Worm (Caenorhabditis elegans): Measurements from ENCODE around the gene sra-38.

sra-38 gene

ce11 chrX:13876860-13877259 is 23.1 kb downstream of the sra-38 start (continued):
- TF ChIP-seq B0019.2 (GFP tag; conservative IDR thresholded peaks at IDR 0.05) (no peak), attf-3 (GFP tag; conservative IDR thresholded peaks at IDR 0.05) (no peak)

DNA sequence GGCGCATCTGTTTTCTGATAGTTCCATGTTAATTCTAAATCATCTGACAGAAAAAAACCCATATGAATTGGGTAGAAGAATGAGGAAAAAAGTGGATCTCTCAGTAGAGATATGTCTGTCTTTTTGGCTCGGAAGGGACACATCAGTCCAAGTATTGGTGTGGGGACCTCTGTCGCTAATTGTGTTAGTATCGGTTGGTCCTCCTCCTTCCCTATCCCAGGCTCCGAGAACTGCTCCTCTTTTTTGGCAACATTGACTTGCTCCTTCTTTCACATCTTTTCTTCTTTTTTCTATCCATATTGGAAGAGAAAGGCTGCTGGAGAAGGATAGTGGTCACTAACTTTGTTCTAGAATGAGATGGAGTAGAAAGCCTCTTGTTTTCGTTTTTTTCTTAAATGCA is 24.0 kb downstream of the sra-38 start:
- TF ChIP-seq mel-28 (tag; optimal IDR thresholded peaks at IDR 0.05; ENCODE audit: borderline replicate concordance) (no peak), dox-1 (GFP tag; IDR thresholded peaks at IDR 0.05) (no peak), F10E7.11 (tag; optimal IDR thresholded peaks at IDR 0.05) (no peak), ceh-91 (GFP tag; IDR thresholded peaks at IDR 0.05) (no peak), B0336.3 (GFP tag; IDR thresholded peaks at IDR 0.05) (no peak), lin-40 (tag; optimal IDR thresholded peaks at IDR 0.05) (no peak), Y95B8A.8 (GFP tag; IDR thresholded peaks at IDR 0.05) (no peak), C06A6.2 (GFP tag; conservative IDR thresholded peaks at IDR 0.05) (no peak), athp-1 (tag; optimal IDR thresholded peaks at IDR 0.05) (no peak), B0261.1 (tag; optimal IDR thresholded peaks at IDR 0.05) (no peak), hmg-1.2 (GFP tag; IDR thresholded peaks at IDR 0.05) (no peak), hsf-1 (GFP tag; IDR thresholded peaks at IDR 0.05) (no peak), aptf-3 (GFP tag; IDR thresholded peaks at IDR 0.05) (no peak), xnd-1 (tag; optimal IDR thresholded peaks at IDR 0.05) (no peak), hmg-20 (GFP tag; IDR thresholded peaks at IDR 0.05) (no peak), ceh-27 (GFP tag; optimal IDR thresholded peaks at IDR 0.05) (no peak), bed-1 (GFP tag; IDR thresholded peaks at IDR 0.05) (no peak)

DNA sequence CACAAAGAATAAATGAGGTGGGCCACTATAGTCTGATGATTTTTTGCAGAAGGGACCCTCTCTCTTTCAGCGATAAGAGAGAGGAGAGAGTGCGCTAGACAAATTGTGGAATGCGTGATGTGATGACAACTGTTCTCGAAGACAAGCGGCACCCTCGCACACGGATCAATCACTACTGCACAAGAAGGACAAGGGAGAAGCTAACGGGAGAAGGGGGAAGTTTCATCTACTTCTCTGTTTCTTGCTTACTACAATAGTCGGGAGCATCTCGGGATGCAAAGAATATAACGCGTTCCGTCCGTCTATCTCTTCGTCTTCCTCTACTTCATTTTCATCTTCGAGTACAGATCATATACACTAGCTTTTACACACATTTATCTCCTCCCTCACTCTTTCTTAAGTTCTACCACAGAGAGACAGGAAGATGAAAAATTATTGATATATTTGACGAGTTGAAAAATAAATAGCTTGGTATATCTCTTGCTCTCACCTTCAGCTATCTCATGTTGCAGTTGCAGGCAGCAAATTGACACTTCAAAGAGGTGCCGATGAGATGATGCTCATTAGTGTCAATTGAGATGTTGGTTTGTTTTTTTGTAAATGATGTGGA is 26.5 kb downstream of the sra-38 start:
- TF ChIP-seq lir-1 (GFP tag; conservative IDR thresholded peaks at IDR 0.05), result no peak
- TF ChIP-seq hmg-20 (GFP tag; IDR thresholded peaks at IDR 0.05), result no peak
- TF ChIP-seq let-526 (GFP tag; IDR thresholded peaks at IDR 0.05), result no peak
- no peak for TF ChIP-seq hrde-1 (tag; optimal IDR thresholded peaks at IDR 0.05; ENCODE audit: borderline replicate concordance)
- no peak for TF ChIP-seq ama-1 (optimal IDR thresholded peaks at IDR 0.05)
- no peak for TF ChIP-seq ama-1 (GFP tag; optimal IDR thresholded peaks at IDR 0.05)
- TF ChIP-seq ztf-25 (GFP tag; IDR thresholded peaks at IDR 0.05), result no peak
- no peak for TF ChIP-seq F57A8.1 (GFP tag; optimal IDR thresholded peaks at IDR 0.05)
- TF ChIP-seq B0035.1 (tag; optimal IDR thresholded peaks at IDR 0.05), result no peak
- no peak for TF ChIP-seq mel-28 (tag; optimal IDR thresholded peaks at IDR 0.05; ENCODE audit: borderline replicate concordance)
- no peak for TF ChIP-seq mes-4 (tag; optimal IDR thresholded peaks at IDR 0.05)
- no peak for TF ChIP-seq pbrm-1 (GFP tag; IDR thresholded peaks at IDR 0.05)
- TF ChIP-seq hmg-1.2 (GFP tag; IDR thresholded peaks at IDR 0.05), result no peak

DNA sequence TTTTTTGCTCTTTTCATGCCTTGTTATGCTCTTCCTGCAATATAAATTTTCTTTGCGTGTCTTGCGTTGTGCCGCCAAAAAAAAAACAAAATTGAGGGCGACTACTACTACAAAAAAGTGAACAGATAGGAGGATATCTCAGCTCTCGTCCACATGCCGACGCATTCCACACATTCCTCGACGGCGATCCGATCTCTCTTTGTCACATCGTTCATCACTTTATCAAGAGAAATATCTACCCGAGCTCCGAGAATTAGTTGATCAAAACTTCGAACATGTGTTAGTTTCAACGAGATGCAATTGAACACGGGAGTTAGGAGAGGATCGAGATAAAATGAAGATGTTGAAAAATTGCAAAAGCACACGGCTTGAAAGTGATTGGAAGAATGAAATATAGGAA is 28.8 kb downstream of the sra-38 start:
- TF ChIP-seq ztf-28 (GFP tag; IDR thresholded peaks at IDR 0.05) (no peak), ceh-79 (tag; optimal IDR thresholded peaks at IDR 0.05) (no peak), C17E4.6 (GFP tag; IDR thresholded peaks at IDR 0.05) (no peak), akir-1 (GFP tag; optimal IDR thresholded peaks at IDR 0.05) (no peak), ccch-3 (GFP tag; optimal IDR thresholded peaks at IDR 0.05) (no peak), ceh-100 (GFP tag; IDR thresholded peaks at IDR 0.05) (no peak), lsy-27 (tag; optimal IDR thresholded peaks at IDR 0.05; ENCODE audit: borderline replicate concordance, insufficient read depth) (no peak), hlh-12 (tag; optimal IDR thresholded peaks at IDR 0.05) (no peak)

All from whole organism, young adult.